Worm (Caenorhabditis elegans) whole organism, L2 larva: Measurements from ENCODE around the gene srw-69.

Experiments used
- dmd-4 ChIP-seq: sonication (generic microtip); optimal IDR thresholded peaks from 2 replicates; lab custom pipeline; 2017; ENCODE audit warnings: missing biosample characterization, missing genetic modification characterization
- nhr-237 ChIP-seq: fragments of 150-350 bp; optimal IDR thresholded peaks from 2 replicates; lab custom pipeline; 2014; ENCODE audit warnings: missing biosample characterization, missing genetic modification characterization

DNA sequence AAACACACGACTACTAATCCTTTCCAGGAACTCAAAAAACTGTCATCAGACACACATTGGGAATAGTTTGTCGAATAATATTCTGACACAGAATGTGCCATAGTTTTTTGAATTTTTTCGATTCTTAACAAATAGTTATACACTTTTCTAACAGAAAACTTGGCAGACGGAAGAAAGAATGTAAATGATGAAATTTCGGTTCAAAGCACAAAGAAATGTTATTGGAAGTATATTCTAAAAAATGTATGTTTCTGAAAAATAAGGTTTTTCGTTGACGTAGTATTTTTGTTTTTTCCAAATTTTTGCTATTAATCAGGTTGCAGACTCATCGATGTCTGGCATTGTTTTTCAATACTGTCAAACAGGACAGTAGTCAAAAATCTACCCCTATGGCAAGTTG is 32.1 kb upstream of the srw-69 start, which contains the start of gene srh-92:
- TF ChIP-seq dmd-4 (tag; lab: Kevin White, UChicago), result no peak
- TF ChIP-seq nhr-237 (tag; lab: Kevin White, UChicago), result no peak
